Worm (Caenorhabditis elegans): ENCODE measurements around the gene Y25C1A.6.
"Not testable (repeated sequence)": the region's sequence is repeated elsewhere in the genome, so short reads cannot be mapped to it uniquely, and the experiment has no call there.

Gene Y25C1A.6

DNA sequence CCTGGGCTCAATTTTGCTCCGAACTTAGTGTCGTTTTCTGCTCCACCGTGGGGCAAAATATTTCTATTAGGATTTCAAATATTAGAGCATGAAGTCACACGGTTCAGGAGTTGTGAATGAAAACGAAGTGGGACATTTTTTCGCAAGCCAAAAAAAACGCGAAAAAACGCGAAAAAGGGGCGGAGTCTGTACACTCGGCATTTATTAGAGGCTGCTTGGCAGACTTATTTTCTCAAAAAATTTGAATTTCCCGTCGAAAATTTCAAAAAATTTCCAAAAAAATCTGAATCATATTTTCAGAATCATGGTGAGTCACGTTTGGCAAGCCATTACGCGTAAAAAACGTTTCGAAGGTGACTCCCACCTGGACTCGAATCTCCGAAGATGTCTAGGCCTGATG lies 28.4 kb upstream of the Y25C1A.6 start, which contains the start of gene B0454.6:
B0454.6 (plus strand) TSS at position 301 of the 400 bp plus-strand sequence.
- TF ChIP-seq fos-1, aly-2, F13H6.1 (tag; optimal IDR thresholded peaks at IDR 0.05): not testable (repeated sequence)

DNA sequence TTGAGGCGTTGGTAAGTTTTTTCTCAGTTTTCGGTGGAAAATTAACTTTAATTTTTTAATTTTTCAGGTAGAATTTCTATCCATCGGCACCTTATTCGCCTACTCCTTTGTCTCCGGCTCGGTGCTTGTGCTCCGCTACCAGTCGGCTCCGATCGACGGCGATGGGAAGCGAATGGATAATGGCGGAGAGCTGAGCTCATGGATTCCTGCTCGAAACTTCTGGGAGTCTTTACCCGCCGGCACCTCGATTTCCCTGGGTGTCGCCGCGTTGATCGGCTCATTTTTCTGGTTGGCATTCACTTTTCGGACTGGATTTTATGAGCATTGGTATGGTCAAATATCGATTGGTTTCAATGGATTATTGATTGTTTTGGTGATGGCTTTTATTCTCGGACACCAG lies 26.0 kb upstream of the Y25C1A.6 start:
- no peak for TF ChIP-seq nhr-21 (tag; optimal IDR thresholded peaks at IDR 0.05)
- TF ChIP-seq ama-1 (optimal IDR thresholded peaks at IDR 0.05): no peak
- no peak for TF ChIP-seq nhr-12 (tag; optimal IDR thresholded peaks at IDR 0.05)
- no peak for TF ChIP-seq snpc-4 (tag; optimal IDR thresholded peaks at IDR 0.05)
- no peak for TF ChIP-seq mab-5 (tag; optimal IDR thresholded peaks at IDR 0.05)
- TF ChIP-seq ZK546.5 (tag; optimal IDR thresholded peaks at IDR 0.05): no peak
- no peak for TF ChIP-seq crh-2 (tag; optimal IDR thresholded peaks at IDR 0.05)
- TF ChIP-seq unc-55 (GFP tag; optimal IDR thresholded peaks at IDR 0.05): no peak
- TF ChIP-seq gmeb-1 (tag; optimal IDR thresholded peaks at IDR 0.05): no peak
- TF ChIP-seq mdl-1 (tag; optimal IDR thresholded peaks at IDR 0.05): no peak
- TF ChIP-seq nhr-10 (tag; optimal IDR thresholded peaks at IDR 0.05): no peak
- TF ChIP-seq lin-39 (tag; optimal IDR thresholded peaks at IDR 0.05): no peak
- TF ChIP-seq peb-1 (tag; optimal IDR thresholded peaks at IDR 0.05): no peak
- no peak for TF ChIP-seq Y55F3AM.14 (GFP tag; optimal IDR thresholded peaks at IDR 0.05)
- no peak for TF ChIP-seq R02D3.7 (tag; optimal IDR thresholded peaks at IDR 0.05)
- no peak for TF ChIP-seq alr-1 (tag; optimal IDR thresholded peaks at IDR 0.05)
- TF ChIP-seq sem-4 (tag; optimal IDR thresholded peaks at IDR 0.05): no peak
- TF ChIP-seq dmd-4 (tag; optimal IDR thresholded peaks at IDR 0.05): no peak

DNA sequence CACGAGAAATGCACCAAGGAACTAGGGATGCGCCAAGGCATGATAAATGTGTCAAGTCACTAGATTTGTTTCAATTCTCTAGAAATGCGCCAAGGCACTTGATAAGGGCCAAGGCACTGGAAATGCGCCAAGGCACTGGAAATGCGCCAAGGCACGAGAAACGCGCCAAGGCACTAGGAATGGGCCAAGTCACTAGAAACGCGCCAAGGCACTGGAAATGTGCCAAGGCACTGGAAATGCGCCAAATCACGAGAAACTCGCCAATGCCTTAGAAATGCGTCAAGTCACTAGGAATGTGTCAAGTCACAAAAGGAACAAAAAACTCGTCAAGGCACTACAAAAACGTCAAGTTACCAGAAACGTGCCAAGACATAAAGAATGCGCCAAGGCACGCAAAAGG lies 24.5 kb upstream of the Y25C1A.6 start:
- no peak for TF ChIP-seq ztf-4 (tag; optimal IDR thresholded peaks at IDR 0.05)
- TF ChIP-seq mbf-1 (tag; optimal IDR thresholded peaks at IDR 0.05): no peak
- no peak for TF ChIP-seq nhr-25 (tag; optimal IDR thresholded peaks at IDR 0.05)
- TF ChIP-seq ceh-16 (tag; optimal IDR thresholded peaks at IDR 0.05): no peak
- no peak for TF ChIP-seq nhr-23 (tag; optimal IDR thresholded peaks at IDR 0.05)
- TF ChIP-seq dmd-4 (tag; optimal IDR thresholded peaks at IDR 0.05): no peak
- no peak for TF ChIP-seq mdl-1 (tag; optimal IDR thresholded peaks at IDR 0.05)

DNA sequence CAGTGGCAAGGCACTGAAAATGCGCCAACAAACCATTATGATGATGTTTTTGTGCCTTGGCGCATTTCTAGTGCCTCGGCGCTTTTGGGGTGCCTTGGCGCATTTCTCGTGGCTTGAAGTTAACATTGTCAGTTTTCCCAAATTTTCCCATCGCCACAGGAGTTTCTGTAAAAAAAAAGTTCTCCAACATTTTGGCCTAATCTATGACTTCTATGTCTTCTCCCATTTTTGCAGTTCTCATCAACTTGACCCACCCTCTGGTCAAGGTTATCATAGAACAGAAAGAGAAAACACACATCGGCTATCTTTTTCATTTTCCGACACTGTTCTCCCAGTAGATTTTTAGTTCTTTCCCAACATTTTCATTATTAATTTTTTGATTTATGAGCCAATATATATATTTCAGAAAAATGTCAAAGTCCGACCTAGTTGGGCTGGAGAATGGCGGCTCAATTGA lies 22.4 kb upstream of the Y25C1A.6 start, which contains the start of the genes B0454.26 and B0454.5:
B0454.26 (minus strand) TSS at position 101 of the 457 bp plus-strand sequence.
B0454.5 (plus strand) TSS at position 407 of the 457 bp plus-strand sequence.
- no peak for TF ChIP-seq lin-13 (GFP tag; optimal IDR thresholded peaks at IDR 0.05)
- no peak for TF ChIP-seq nhr-11 (tag; optimal IDR thresholded peaks at IDR 0.05)
- TF ChIP-seq C34F6.9 (tag; optimal IDR thresholded peaks at IDR 0.05): no peak
- TF ChIP-seq blmp-1 (tag; optimal IDR thresholded peaks at IDR 0.05; ENCODE audit: insufficient read depth): no peak
- TF ChIP-seq nhr-6 (tag; optimal IDR thresholded peaks at IDR 0.05): no peak
- TF ChIP-seq nhr-23 (tag; optimal IDR thresholded peaks at IDR 0.05): no peak
- no peak for TF ChIP-seq zag-1 (tag; optimal IDR thresholded peaks at IDR 0.05)
- no peak for TF ChIP-seq egl-27 (tag; optimal IDR thresholded peaks at IDR 0.05)
- no peak for TF ChIP-seq elt-3 (tag; optimal IDR thresholded peaks at IDR 0.05)
- TF ChIP-seq sma-3 (GFP tag; optimal IDR thresholded peaks at IDR 0.05): no peak
- no peak for TF ChIP-seq R02D3.7 (tag; optimal IDR thresholded peaks at IDR 0.05)
- TF ChIP-seq nhr-21 (tag; optimal IDR thresholded peaks at IDR 0.05): no peak
- no peak for TF ChIP-seq F13H6.1 (tag; optimal IDR thresholded peaks at IDR 0.05)
- no peak for TF ChIP-seq alr-1 (tag; optimal IDR thresholded peaks at IDR 0.05)
- no peak for TF ChIP-seq Y55F3AM.14 (GFP tag; optimal IDR thresholded peaks at IDR 0.05)
- no peak for TF ChIP-seq mbf-1 (tag; optimal IDR thresholded peaks at IDR 0.05)
- TF ChIP-seq ceh-82 (tag; optimal IDR thresholded peaks at IDR 0.05): no peak
- no peak for TF ChIP-seq snpc-4 (tag; optimal IDR thresholded peaks at IDR 0.05)
- no peak for TF ChIP-seq ztf-11 (tag; optimal IDR thresholded peaks at IDR 0.05)
- TF ChIP-seq lin-39 (tag; optimal IDR thresholded peaks at IDR 0.05): no peak

DNA sequence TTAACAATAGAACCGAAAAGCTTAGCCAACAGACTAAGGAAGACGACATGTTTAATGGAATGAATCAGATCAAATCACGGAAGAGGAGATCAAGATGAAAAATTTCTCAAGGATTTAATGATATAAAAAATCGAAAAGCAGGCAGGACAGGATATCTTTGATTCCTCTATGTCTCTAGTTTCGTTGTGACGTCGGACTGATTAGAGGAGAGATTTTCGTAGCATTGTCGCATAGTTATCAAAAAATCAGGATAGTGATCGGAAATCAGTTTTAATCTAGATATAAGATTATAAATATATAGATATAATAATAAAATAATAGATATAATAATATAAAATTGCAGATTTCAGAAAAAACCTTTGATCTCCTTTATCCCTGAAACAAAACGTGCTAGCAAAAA lies 17.5 kb upstream of the Y25C1A.6 start, which contains the start of gene B0454.8:
B0454.8 (minus strand) TSS at position 101 of the 400 bp plus-strand sequence.
- no peak for TF ChIP-seq mbf-1 (tag; optimal IDR thresholded peaks at IDR 0.05)

Data from whole organism, L2 larva.